Fruit fly (Drosophila melanogaster): ENCODE measurements around the gene CG5342.

The CG5342 gene

dm6 chr3R:11617363-11617762 is 38.7 kb downstream of the CG5342 start (continued):
- TF ChIP-seq shn (GFP tag; optimal IDR thresholded peaks at IDR 0.05) (no peak), Xrp1 (GFP tag; IDR thresholded peaks at IDR 0.05) (peak; percentile 67), vvl (GFP tag; IDR thresholded peaks at IDR 0.05) (peak; percentile 51; the same call in 1 of the 2 replicates), cas (GFP tag; IDR thresholded peaks at IDR 0.05) (no peak), prd (optimal IDR thresholded peaks at IDR 0.05) (no peak), prd (GFP tag; IDR thresholded peaks at IDR 0.05) (peak; percentile 7; the same call in 1 of the 3 replicates), pita (GFP tag; optimal IDR thresholded peaks at IDR 0.05) (no peak), z (GFP tag; IDR thresholded peaks at IDR 0.05) (no peak), chinmo (GFP tag; IDR thresholded peaks at IDR 0.05; ENCODE audit: partially characterized antibody) (no peak), CG30020 (tag; optimal IDR thresholded peaks at IDR 0.05) (peak; percentile 10), Pdp1 (GFP tag; optimal IDR thresholded peaks at IDR 0.05) (peak in 1 of 2 experiments; percentile 12), CG9609 (GFP tag; optimal IDR thresholded peaks at IDR 0.05) (no peak), Gug (GFP tag; IDR thresholded peaks at IDR 0.05) (no peak), Vsx1 (GFP tag; optimal IDR thresholded peaks at IDR 0.05) (no peak), nau (GFP tag; optimal IDR thresholded peaks at IDR 0.05) (no peak), eyg (GFP tag; optimal IDR thresholded peaks at IDR 0.05) (no peak), ttk (GFP tag; IDR thresholded peaks at IDR 0.05) (no peak), zf30C (GFP tag; optimal IDR thresholded peaks at IDR 0.05) (peak; percentile 77), CG10267 (tag; optimal IDR thresholded peaks at IDR 0.05) (peak; percentile 52), Ssrp (tag; optimal IDR thresholded peaks at IDR 0.05) (peak; percentile 45), H15 (GFP tag; IDR thresholded peaks at IDR 0.05) (no peak), CG4360 (GFP tag; IDR thresholded peaks at IDR 0.05) (no peak), D19A (tag; optimal IDR thresholded peaks at IDR 0.05) (peak; percentile 55), CG7928 (GFP tag; optimal IDR thresholded peaks at IDR 0.05) (no peak), Sin3A (optimal IDR thresholded peaks at IDR 0.05) (no peak), HLH54F (GFP tag; optimal IDR thresholded peaks at IDR 0.05) (no peak), crc (GFP tag; optimal IDR thresholded peaks at IDR 0.05) (no peak), Hand (GFP tag; optimal IDR thresholded peaks at IDR 0.05) (no peak), chn (GFP tag; optimal IDR thresholded peaks at IDR 0.05) (no peak), CG4282 (GFP tag; optimal IDR thresholded peaks at IDR 0.05) (no peak), CG7839 (tag; optimal IDR thresholded peaks at IDR 0.05) (peak; percentile 55), sqz (GFP tag; optimal IDR thresholded peaks at IDR 0.05) (no peak), seq (GFP tag; IDR thresholded peaks at IDR 0.05) (no peak), MTF-1 (GFP tag; optimal IDR thresholded peaks at IDR 0.05; ENCODE audit: borderline replicate concordance) (no peak), CG17186 (GFP tag; optimal IDR thresholded peaks at IDR 0.05) (no peak), CG17568 (GFP tag; optimal IDR thresholded peaks at IDR 0.05) (peak; percentile 10), Dek (tag; optimal IDR thresholded peaks at IDR 0.05) (no peak), D (optimal IDR thresholded peaks at IDR 0.05) (no peak), D (GFP tag; optimal IDR thresholded peaks at IDR 0.05) (peak; percentile 17), CG4730 (GFP tag; IDR thresholded peaks at IDR 0.05) (no peak), lab (GFP tag; optimal IDR thresholded peaks at IDR 0.05) (no peak), CG31365 (tag; optimal IDR thresholded peaks at IDR 0.05) (no peak), CG7745 (tag; optimal IDR thresholded peaks at IDR 0.05) (no peak), Poxn (GFP tag; IDR thresholded peaks at IDR 0.05) (no peak), sc (optimal IDR thresholded peaks at IDR 0.05) (no peak), sc (GFP tag; optimal IDR thresholded peaks at IDR 0.05) (no peak), Myb (GFP tag; optimal IDR thresholded peaks at IDR 0.05) (no peak), MBD-R2 (GFP tag; IDR thresholded peaks at IDR 0.05) (no peak), CG6654 (GFP tag; optimal IDR thresholded peaks at IDR 0.05) (no peak), ham (GFP tag; IDR thresholded peaks at IDR 0.05) (no peak), CG18619 (GFP tag; optimal IDR thresholded peaks at IDR 0.05) (no peak), en (GFP tag; optimal IDR thresholded peaks at IDR 0.05) (no peak), wek (GFP tag; optimal IDR thresholded peaks at IDR 0.05) (no peak)

All from whole organism, embryonic.